Worm (Caenorhabditis elegans): ENCODE measurements around the gene F38A5.8.

DNA sequence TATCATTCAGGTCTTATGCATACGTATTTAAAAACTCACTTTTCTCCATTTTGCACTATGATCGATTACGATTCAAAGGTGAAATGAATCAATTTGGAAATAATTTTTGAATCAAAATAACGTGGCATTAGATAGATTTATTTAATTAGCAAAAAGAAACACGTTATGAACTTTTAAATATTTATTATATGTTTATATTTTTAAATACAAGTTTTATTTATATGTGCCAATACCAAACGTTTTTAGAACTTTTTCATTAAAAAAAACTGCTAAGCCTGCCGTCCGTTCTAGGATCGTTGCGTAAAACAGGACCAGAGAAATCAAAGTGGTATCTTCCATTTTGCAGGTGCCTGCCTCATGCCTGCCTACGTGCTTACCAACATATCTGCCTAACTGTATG is 2.2 kb upstream of the F38A5.8 start, which contains the start of gene F38A5.6:
- TF ChIP-seq dao-5 (tag; optimal IDR thresholded peaks at IDR 0.05), result no peak
- no peak for TF ChIP-seq W03F9.2 (tag; optimal IDR thresholded peaks at IDR 0.05)

Measured in whole organism, L4/young adult.